Worm (Caenorhabditis elegans) whole organism, mixed stage, embryonic: Measurements from ENCODE around the gene T23C6.4.

ENCODE experiments used
- elt-1 ChIP-seq: sonication (generic microtip); optimal IDR thresholded peaks from 2 replicates; lab custom pipeline; 2017; ENCODE audit warnings: missing genetic modification characterization, mild to moderate bottlenecking, missing compliant biosample characterization, antibody characterized with exemption, moderate library complexity, borderline replicate concordance; ENCODE audit not compliant: insufficient read depth
- mep-1 ChIP-seq: fragments of 150-350 bp; optimal IDR thresholded peaks from 2 replicates; lab custom pipeline; 2017; ENCODE audit warnings: missing biosample characterization, missing genetic modification reagents, missing genetic modification characterization, inconsistent platforms
- nhr-12 ChIP-seq: fragments of 150-350 bp; optimal IDR thresholded peaks from 2 replicates; lab custom pipeline; 2014; ENCODE audit warnings: missing biosample characterization, missing genetic modification characterization
- nhr-28 ChIP-seq: fragments of 150-350 bp; optimal IDR thresholded peaks from 2 replicates; lab custom pipeline; 2014; ENCODE audit warnings: missing biosample characterization, missing genetic modification characterization
- sem-2 ChIP-seq: fragments of 200-800 bp; sonication (Bioruptor generic); optimal IDR thresholded peaks from 2 replicates; lab custom pipeline; 2018; ENCODE audit warnings: mild to moderate bottlenecking, missing genetic modification characterization, missing compliant biosample characterization
- snpc-4 ChIP-seq: fragments of 150-350 bp; optimal IDR thresholded peaks from 2 replicates; lab custom pipeline; 2014; ENCODE audit warnings: missing biosample characterization, missing genetic modification characterization
- unc-62 ChIP-seq: fragments of 150-350 bp; optimal IDR thresholded peaks from 2 replicates; lab custom pipeline; 2014; ENCODE audit warnings: missing biosample characterization, missing genetic modification reagents, missing genetic modification characterization
- ztf-11 ChIP-seq: fragments of 150-350 bp; optimal IDR thresholded peaks from 2 replicates; lab custom pipeline; 2014; ENCODE audit warnings: missing biosample characterization, missing genetic modification characterization

ce11 chrX:17149877-17150490 lies at the start of gene T23C6.4:
- TF ChIP-seq snpc-4 (tag; lab: Kevin White, UChicago), result no peak
- no peak for TF ChIP-seq elt-1
- no peak for TF ChIP-seq unc-62 (GFP tag; lab: Kevin White, UChicago)
- no peak for TF ChIP-seq nhr-12 (tag; lab: Kevin White, UChicago)
- no peak for TF ChIP-seq sem-2 (GFP tag; lab: Kevin White, UChicago)
- TF ChIP-seq mep-1, result no peak
- no peak for TF ChIP-seq nhr-28 (tag; lab: Kevin White, UChicago)
- no peak for TF ChIP-seq ztf-11 (tag; lab: Kevin White, UChicago)
